Worm (Caenorhabditis elegans) whole organism, L4 larva: ENCODE measurements around the gene txbp-3.
"Not testable (repeated sequence)": the region's sequence is repeated elsewhere in the genome, so short reads cannot be mapped to it uniquely, and the experiment has no call there.

Experiments used
- lin-13 ChIP-seq: fragments of 150-350 bp; optimal IDR thresholded peaks from 2 replicates; lab custom pipeline; 2014; ENCODE audit warnings: missing biosample characterization, missing genetic modification reagents, missing genetic modification characterization
- lin-39 ChIP-seq: fragments of 150-350 bp; optimal IDR thresholded peaks from 2 replicates; lab custom pipeline; 2014; ENCODE audit warnings: missing biosample characterization, missing genetic modification reagents, missing genetic modification characterization
- madf-9 ChIP-seq: fragments of 200-800 bp; sonication (Bioruptor generic); conservative IDR thresholded peaks from 2 replicates; pipeline ENCODE4 v1.3.6; 2022; ENCODE audit warnings: missing genetic modification reagents, missing genetic modification characterization, missing compliant biosample characterization
- nhr-76 ChIP-seq: fragments of 150-350 bp; optimal IDR thresholded peaks from 2 replicates; lab custom pipeline; 2014; ENCODE audit warnings: missing biosample characterization, missing genetic modification characterization
- nhr-77 ChIP-seq: fragments of 150-350 bp; optimal IDR thresholded peaks from 2 replicates; lab custom pipeline; 2014; ENCODE audit warnings: missing biosample characterization, missing genetic modification characterization

ce11 chrIII:5062406-5062805 is 15.1 kb upstream of the txbp-3 start, which contains the start of gene C45G9.4:
- TF ChIP-seq nhr-76 (tag; lab: Kevin White, UChicago); madf-9; lin-13 (GFP tag; lab: Kevin White, UChicago); lin-39 (tag; lab: Kevin White, UChicago); nhr-77 (tag; lab: Kevin White, UChicago): not testable (repeated sequence)
